Worm (Caenorhabditis elegans) whole organism, L3 larva: Measurements from ENCODE around the gene col-149.

Source experiments
- aly-2 ChIP-seq: fragments of 150-350 bp; optimal IDR thresholded peaks from 2 replicates; lab custom pipeline; 2014; ENCODE audit warnings: missing biosample characterization, missing genetic modification characterization
- fkh-10 ChIP-seq: sonication (generic microtip); optimal IDR thresholded peaks from 2 replicates; lab custom pipeline; 2017; ENCODE audit warnings: missing biosample characterization, missing genetic modification reagents, missing genetic modification characterization
- snpc-4 ChIP-seq: fragments of 150-350 bp; optimal IDR thresholded peaks from 2 replicates; lab custom pipeline; 2014; ENCODE audit warnings: missing biosample characterization, missing genetic modification characterization
- zag-1 ChIP-seq: fragments of 150-350 bp; optimal IDR thresholded peaks from 2 replicates; lab custom pipeline; 2014; ENCODE audit warnings: missing biosample characterization, missing genetic modification characterization

ce11 chrV:10287260-10287659, 5.4 kb downstream of the col-149 start, which contains the start of gene B0024.3:
- TF ChIP-seq zag-1 (tag; lab: Kevin White, UChicago) (no peak), fkh-10 (GFP tag; lab: Kevin White, UChicago) (no peak), snpc-4 (no peak), aly-2 (no peak)
